Fruit fly (Drosophila melanogaster) whole organism, embryonic: Measurements from ENCODE around the gene Vha36-3.

ENCODE experiments used
- Blimp-1 ChIP-seq: fragments of 200-800 bp; sonication (Bioruptor generic); optimal IDR thresholded peaks from 3 replicates; lab custom pipeline; 2018; ENCODE audit warnings: missing biosample characterization, missing genetic modification characterization, mild to moderate bottlenecking, moderate library complexity, missing genetic modification reagents
- CG10147 ChIP-seq: fragments of 200-800 bp; sonication (Bioruptor generic); optimal IDR thresholded peaks from 2 replicates; lab custom pipeline; 2019; ENCODE audit warnings: missing biosample characterization, mild to moderate bottlenecking, missing genetic modification characterization, moderate library complexity
- CG10543 ChIP-seq: fragments of 200-800 bp; sonication (Bioruptor generic); optimal IDR thresholded peaks from 3 replicates; lab custom pipeline; 2017; ENCODE audit warnings: missing biosample characterization, mild to moderate bottlenecking, missing genetic modification characterization, moderate library complexity
- CG11456 ChIP-seq: fragments of 200-800 bp; sonication (Bioruptor generic); IDR thresholded peaks from 3 replicates; pipeline ENCODE4 v1.3.6; 2022; ENCODE audit warnings: missing biosample characterization, missing genetic modification characterization
- CG12104 ChIP-seq: fragments of 200-800 bp; sonication (Bioruptor generic); optimal IDR thresholded peaks from 3 replicates; lab custom pipeline; 2016; ENCODE audit warnings: missing biosample characterization, missing genetic modification characterization
- CG12744 ChIP-seq: fragments of 200-800 bp; sonication (Bioruptor generic); optimal IDR thresholded peaks from 2 replicates; lab custom pipeline; 2016; ENCODE audit warnings: missing biosample characterization, missing genetic modification characterization
- CG12942 ChIP-seq: fragments of 200-800 bp; sonication (Bioruptor generic); optimal IDR thresholded peaks from 3 replicates; lab custom pipeline; 2016; ENCODE audit warnings: missing biosample characterization, missing genetic modification characterization
- CG14965 ChIP-seq: fragments of 200-800 bp; sonication (Bioruptor generic); optimal IDR thresholded peaks from 2 replicates; lab custom pipeline; 2016; ENCODE audit warnings: missing biosample characterization, missing genetic modification characterization, borderline replicate concordance
- CG15269 ChIP-seq: fragments of 200-800 bp; sonication (Bioruptor generic); optimal IDR thresholded peaks from 2 replicates; lab custom pipeline; 2018; ENCODE audit warnings: missing biosample characterization, mild to moderate bottlenecking, missing genetic modification characterization, moderate library complexity
- CG15601 ChIP-seq: fragments of 200-800 bp; sonication (Bioruptor generic); optimal IDR thresholded peaks from 3 replicates; lab custom pipeline; 2019; ENCODE audit warnings: missing biosample characterization, mild to moderate bottlenecking, missing genetic modification characterization, moderate library complexity
- CG17328 ChIP-seq: fragments of 200-800 bp; sonication (Bioruptor generic); IDR thresholded peaks from 2 replicates; pipeline ENCODE4 v1.3.6; 2022; ENCODE audit warnings: missing biosample characterization, missing genetic modification characterization
- CG2116 ChIP-seq: fragments of 200-800 bp; sonication (Bioruptor generic); optimal IDR thresholded peaks from 3 replicates; lab custom pipeline; 2018; ENCODE audit warnings: missing biosample characterization, mild to moderate bottlenecking, missing genetic modification characterization
- CG2889 ChIP-seq: fragments of 200-800 bp; sonication (Bioruptor generic); IDR thresholded peaks from 3 replicates; pipeline ENCODE4 v1.3.6; 2022; ENCODE audit warnings: missing biosample characterization, missing genetic modification characterization
- CG31224 ChIP-seq: fragments of 200-800 bp; sonication (Bioruptor generic); IDR thresholded peaks from 2 replicates; pipeline ENCODE4 v1.3.6; 2022; ENCODE audit warnings: missing biosample characterization, missing genetic modification characterization
- CG32772 ChIP-seq: fragments of 200-800 bp; sonication (Bioruptor generic); IDR thresholded peaks from 2 replicates; pipeline ENCODE4 v1.3.6; 2022; ENCODE audit warnings: missing biosample characterization, missing genetic modification characterization
- CG3847 ChIP-seq: fragments of 200-800 bp; sonication (Bioruptor generic); IDR thresholded peaks from 2 replicates; pipeline ENCODE4 v1.3.6; 2022; ENCODE audit warnings: missing biosample characterization, missing genetic modification characterization
- CG4328 ChIP-seq: fragments of 200-800 bp; sonication (Bioruptor generic); optimal IDR thresholded peaks from 3 replicates; lab custom pipeline; 2017; ENCODE audit warnings: missing biosample characterization, missing genetic modification reagents, missing genetic modification characterization
- CG43689 ChIP-seq: fragments of 200-800 bp; sonication (Bioruptor generic); IDR thresholded peaks from 2 replicates; pipeline ENCODE4 v1.3.6; 2022; ENCODE audit warnings: missing biosample characterization, missing genetic modification characterization
- CG5953 ChIP-seq: fragments of 200-800 bp; sonication (Bioruptor generic); IDR thresholded peaks from 2 replicates; pipeline ENCODE4 v1.3.6; 2022; ENCODE audit warnings: missing biosample characterization, missing genetic modification characterization
- CG6654 ChIP-seq: fragments of 200-800 bp; sonication (Bioruptor generic); optimal IDR thresholded peaks from 2 replicates; lab custom pipeline; 2017; ENCODE audit warnings: missing biosample characterization, mild to moderate bottlenecking, missing genetic modification characterization
- CG7271 ChIP-seq: fragments of 200-800 bp; sonication (Bioruptor generic); optimal IDR thresholded peaks from 2 replicates; lab custom pipeline; 2018; ENCODE audit warnings: missing biosample characterization, mild to moderate bottlenecking, missing genetic modification characterization, moderate library complexity
- CG7745 ChIP-seq: fragments of 200-800 bp; sonication (Bioruptor generic); optimal IDR thresholded peaks from 2 replicates; lab custom pipeline; 2018; ENCODE audit warnings: missing biosample characterization, mild to moderate bottlenecking, missing genetic modification characterization, moderate library complexity
- CG8924 ChIP-seq: fragments of 200-800 bp; optimal IDR thresholded peaks from 3 replicates; lab custom pipeline; 2019; ENCODE audit warnings: missing biosample characterization, mild to moderate bottlenecking, missing genetic modification characterization, moderate library complexity
- CHES-1-like ChIP-seq: fragments of 200-800 bp; sonication (Bioruptor generic); optimal IDR thresholded peaks from 2 replicates; lab custom pipeline; 2016; ENCODE audit warnings: missing biosample characterization, missing genetic modification characterization
- CTCF ChIP-seq: fragments of 200-800 bp; sonication (Bioruptor generic); optimal IDR thresholded peaks from 2 replicates; lab custom pipeline; 2017; ENCODE audit warnings: missing biosample characterization, mild to moderate bottlenecking, missing genetic modification characterization, moderate library complexity
- HLH54F ChIP-seq: fragments of 200-800 bp; sonication (Bioruptor generic); optimal IDR thresholded peaks from 3 replicates; lab custom pipeline; 2016; ENCODE audit warnings: missing biosample characterization, missing genetic modification characterization
- MBD-R2 ChIP-seq: fragments of 200-800 bp; sonication (Bioruptor generic); IDR thresholded peaks from 2 replicates; pipeline ENCODE4 v1.3.6; 2022; ENCODE audit warnings: missing biosample characterization, missing genetic modification characterization
- NC2β ChIP-seq: fragments of 200-800 bp; sonication (Bioruptor generic); optimal IDR thresholded peaks from 2 replicates; lab custom pipeline; 2016; ENCODE audit warnings: missing biosample characterization, missing genetic modification characterization
- Nf-YB ChIP-seq: fragments of 200-800 bp; sonication (Bioruptor generic); optimal IDR thresholded peaks from 3 replicates; lab custom pipeline; 2019; ENCODE audit warnings: missing biosample characterization, mild to moderate bottlenecking, missing genetic modification characterization, moderate library complexity
- Sry-β ChIP-seq: fragments of 200-800 bp; sonication (Bioruptor generic); optimal IDR thresholded peaks from 2 replicates; lab custom pipeline; 2018; ENCODE audit warnings: missing biosample characterization, mild to moderate bottlenecking, missing genetic modification characterization, moderate library complexity
- Taf1 ChIP-seq: fragments of 200-800 bp; sonication (Bioruptor generic); IDR thresholded peaks from 2 replicates; pipeline ENCODE4 v1.3.6; 2022; ENCODE audit warnings: missing biosample characterization, missing genetic modification characterization
- Vsx1 ChIP-seq: fragments of 200-800 bp; sonication (Bioruptor generic); optimal IDR thresholded peaks from 2 replicates; lab custom pipeline; 2017; ENCODE audit warnings: missing biosample characterization, mild to moderate bottlenecking, missing genetic modification characterization, missing genetic modification reagents
- caup ChIP-seq: fragments of 200-800 bp; sonication (Bioruptor generic); optimal IDR thresholded peaks from 3 replicates; lab custom pipeline; 2017; ENCODE audit warnings: missing biosample characterization, mild to moderate bottlenecking, missing genetic modification characterization, moderate library complexity; ENCODE audit not compliant: severe bottlenecking
- dan ChIP-seq: fragments of 200-800 bp; sonication (Bioruptor generic); IDR thresholded peaks from 2 replicates; pipeline ENCODE4 v1.3.6; 2022; ENCODE audit warnings: missing biosample characterization, missing genetic modification characterization
- danr ChIP-seq: fragments of 200-800 bp; sonication (Bioruptor generic); IDR thresholded peaks from 2 replicates; pipeline ENCODE4 v1.3.6; 2022; ENCODE audit warnings: missing biosample characterization, missing genetic modification characterization
- dmrt11E ChIP-seq: fragments of 200-800 bp; sonication (Bioruptor generic); optimal IDR thresholded peaks from 3 replicates; lab custom pipeline; 2018; ENCODE audit warnings: missing biosample characterization, mild to moderate bottlenecking, missing genetic modification characterization, moderate library complexity
- fd102C ChIP-seq: fragments of 200-800 bp; sonication (Bioruptor generic); optimal IDR thresholded peaks from 2 replicates; lab custom pipeline; 2018; ENCODE audit warnings: missing biosample characterization, mild to moderate bottlenecking, missing genetic modification characterization, moderate library complexity
- fru ChIP-seq: fragments of >200 bp; optimal IDR thresholded peaks from 2 replicates; lab custom pipeline; 2017
- fu2 ChIP-seq: fragments of 200-800 bp; sonication (Bioruptor generic); optimal IDR thresholded peaks from 2 replicates; lab custom pipeline; 2016; ENCODE audit warnings: missing biosample characterization, missing genetic modification characterization
- klu ChIP-seq: fragments of 200-800 bp; sonication (Bioruptor generic); IDR thresholded peaks from 2 replicates; pipeline ENCODE4 v1.3.6; 2022; ENCODE audit warnings: missing biosample characterization, missing genetic modification characterization
- luna ChIP-seq: fragments of 200-800 bp; sonication (Bioruptor generic); optimal IDR thresholded peaks from 2 replicates; lab custom pipeline; 2016; ENCODE audit warnings: missing biosample characterization, missing genetic modification characterization
- phol ChIP-seq: fragments of 200-800 bp; sonication (Bioruptor generic); optimal IDR thresholded peaks from 3 replicates; lab custom pipeline; 2018; ENCODE audit warnings: missing biosample characterization, mild to moderate bottlenecking, missing genetic modification characterization, moderate library complexity
- pnt ChIP-seq: fragments of 200-800 bp; sonication (Bioruptor generic); optimal IDR thresholded peaks from 3 replicates; lab custom pipeline; 2016; ENCODE audit warnings: missing biosample characterization, missing genetic modification characterization
- pros ChIP-seq: fragments of 200-800 bp; sonication (Bioruptor generic); optimal IDR thresholded peaks from 3 replicates; lab custom pipeline; 2019; ENCODE audit warnings: missing biosample characterization, mild to moderate bottlenecking, missing genetic modification characterization, moderate library complexity
- pum ChIP-seq: fragments of 200-800 bp; sonication (Bioruptor generic); optimal IDR thresholded peaks from 2 replicates; lab custom pipeline; 2016; ENCODE audit warnings: missing biosample characterization, missing genetic modification characterization
- sim ChIP-seq: fragments of 200-800 bp; sonication (Bioruptor generic); IDR thresholded peaks from 2 replicates; pipeline ENCODE4 v1.3.6; 2022; ENCODE audit warnings: missing biosample characterization, missing genetic modification characterization
- tup ChIP-seq: fragments of 200-800 bp; sonication (Bioruptor generic); optimal IDR thresholded peaks from 2 replicates; lab custom pipeline; 2016; ENCODE audit warnings: missing biosample characterization, mild to moderate bottlenecking, missing genetic modification characterization, moderate library complexity
- unc-4 ChIP-seq: fragments of 200-800 bp; sonication (Bioruptor generic); IDR thresholded peaks from 2 replicates; pipeline ENCODE4 v1.3.6; 2022; ENCODE audit warnings: missing biosample characterization, missing genetic modification characterization; ENCODE audit not compliant: partially characterized antibody
- vnd ChIP-seq: fragments of 200-800 bp; sonication (Bioruptor generic); IDR thresholded peaks from 3 replicates; pipeline ENCODE4 v1.3.6; 2022; ENCODE audit warnings: missing biosample characterization, missing genetic modification characterization; ENCODE audit not compliant: partially characterized antibody
- z ChIP-seq: fragments of 200-800 bp; sonication (Bioruptor generic); IDR thresholded peaks from 3 replicates; pipeline ENCODE4 v1.3.6; 2022; ENCODE audit warnings: missing biosample characterization, missing genetic modification characterization

The Vha36-3 gene

dm6 chrX:2608470-2609157 is 28.3 kb upstream of the Vha36-3 start, which contains the start of gene Smyd3 (continued):
- TF ChIP-seq CG31224 (GFP tag; lab: Robert Waterston, UW) (peak; percentile 52), Taf1 (GFP tag; lab: Robert Waterston, UW) (no peak), fu2 (GFP tag; lab: Kevin White, UChicago) (peak; percentile 71), CG12104 (GFP tag; lab: Kevin White, UChicago) (peak; percentile 1), CG10147 (GFP tag; lab: Kevin White, UChicago) (no peak), Nf-YB (GFP tag; lab: Kevin White, UChicago) (peak; percentile 34), CG7745 (tag; lab: Kevin White, UChicago) (no peak), fd102C (GFP tag; lab: Kevin White, UChicago) (no peak), CG12744 (peak; percentile 67), CG7271 (no peak), caup (GFP tag; lab: Kevin White, UChicago) (no peak), CG11456 (GFP tag; lab: Robert Waterston, UW) (peak; percentile 88), CG3847 (GFP tag; lab: Robert Waterston, UW) (peak; percentile 84), NC2β (GFP tag; lab: Kevin White, UChicago) (peak; percentile 74), fru (lab: Kevin White, UChicago) (no peak), CHES-1-like (peak; percentile 70), tup (GFP tag; lab: Kevin White, UChicago) (peak; percentile 53), CG43689 (peak; percentile 35; the same call in 1 of the 2 replicates), klu (peak; percentile 42; the same call in 1 of the 2 replicates), CG15269 (peak; percentile 79), CG17328 (peak; percentile 80), CG2889 (GFP tag; lab: Robert Waterston, UW) (peak; percentile 76), CTCF (no peak), z (GFP tag; lab: Robert Waterston, UW) (no peak), luna (GFP tag; lab: Kevin White, UChicago) (peak; percentile 52), pum (GFP tag; lab: Kevin White, UChicago) (peak; percentile 70), MBD-R2 (GFP tag; lab: Robert Waterston, UW) (peak; percentile 90), CG15601 (peak; percentile 45), CG10543 (GFP tag; lab: Kevin White, UChicago) (peak; percentile 51), CG8924 (peak; percentile 69), phol (tag; lab: Kevin White, UChicago) (peak; percentile 69), pnt (GFP tag; lab: Kevin White, UChicago) (peak; percentile 61), vnd (GFP tag; lab: Robert Waterston, UW) (no peak), danr (peak; percentile 69), unc-4 (GFP tag; lab: Robert Waterston, UW) (0 out of 2 replicates have a peak, but pooled peaks have one; percentile 12), CG32772 (GFP tag; lab: Robert Waterston, UW) (peak; percentile 73), CG14965 (GFP tag; lab: Kevin White, UChicago) (no peak), pros (GFP tag; lab: Kevin White, UChicago) (no peak), Vsx1 (GFP tag; lab: Kevin White, UChicago) (no peak), Sry-β (no peak), Blimp-1 (GFP tag; lab: Kevin White, UChicago) (no peak), dan (no peak), CG5953 (GFP tag; lab: Robert Waterston, UW) (peak; percentile 78), dmrt11E (tag; lab: Kevin White, UChicago) (peak; percentile 58), CG6654 (GFP tag; lab: Kevin White, UChicago) (peak; percentile 32), CG2116 (GFP tag; lab: Kevin White, UChicago) (peak; percentile 42), CG4328 (GFP tag; lab: Kevin White, UChicago) (no peak), HLH54F (peak; percentile 85), CG12942 (GFP tag; lab: Kevin White, UChicago) (peak; percentile 72), sim (GFP tag; lab: Robert Waterston, UW) (no peak)
